Fruit fly (Drosophila melanogaster): Measurements from ENCODE around the gene CG31643.

The CG31643 gene

dm6 chr2L:5999247-5999646 is 38.7 kb upstream of the CG31643 start, which contains the start of gene Kdm5 (continued):
- TF ChIP-seq CG12391 (tag; optimal IDR thresholded peaks at IDR 0.05) (peak; percentile 9), kay (GFP tag; optimal IDR thresholded peaks at IDR 0.05) (no peak), CG2116 (GFP tag; optimal IDR thresholded peaks at IDR 0.05) (peak; percentile 26), CG1529 (GFP tag; optimal IDR thresholded peaks at IDR 0.05) (no peak), run (tag; optimal IDR thresholded peaks at IDR 0.05) (no peak), ttk (GFP tag; IDR thresholded peaks at IDR 0.05) (no peak), CG2889 (GFP tag; IDR thresholded peaks at IDR 0.05) (no peak), CoRest (tag; optimal IDR thresholded peaks at IDR 0.05) (no peak), emc (GFP tag; optimal IDR thresholded peaks at IDR 0.05) (no peak), Meics (GFP tag; optimal IDR thresholded peaks at IDR 0.05) (peak; percentile 39), CG33557 (GFP tag; optimal IDR thresholded peaks at IDR 0.05) (no peak), pb (GFP tag; optimal IDR thresholded peaks at IDR 0.05) (peak; percentile 46), Hand (GFP tag; optimal IDR thresholded peaks at IDR 0.05) (no peak), Xbp1 (GFP tag; optimal IDR thresholded peaks at IDR 0.05) (peak; percentile 23), HLHmδ (GFP tag; optimal IDR thresholded peaks at IDR 0.05) (peak; percentile 63), CG4424 (GFP tag; optimal IDR thresholded peaks at IDR 0.05) (no peak), tap (tag; optimal IDR thresholded peaks at IDR 0.05) (no peak), CG10462 (GFP tag; optimal IDR thresholded peaks at IDR 0.05) (no peak), CG11560 (tag; IDR thresholded peaks at IDR 0.05) (no peak), Oli (tag; optimal IDR thresholded peaks at IDR 0.05) (no peak), CG16779 (GFP tag; IDR thresholded peaks at IDR 0.05) (no peak), CG12104 (GFP tag; optimal IDR thresholded peaks at IDR 0.05) (no peak), Dip2 (GFP tag; IDR thresholded peaks at IDR 0.05) (no peak), CG13624 (GFP tag; optimal IDR thresholded peaks at IDR 0.05) (peak; percentile 54), CG8281 (tag; optimal IDR thresholded peaks at IDR 0.05) (no peak), CG17361 (GFP tag; IDR thresholded peaks at IDR 0.05) (no peak), lola (GFP tag; optimal IDR thresholded peaks at IDR 0.05) (no peak), HLH54F (GFP tag; optimal IDR thresholded peaks at IDR 0.05) (peak; percentile 17), HLH4C (GFP tag; IDR thresholded peaks at IDR 0.05; ENCODE audit: partially characterized antibody) (no peak), CG12071 (GFP tag; optimal IDR thresholded peaks at IDR 0.05) (no peak), CG3726 (GFP tag; IDR thresholded peaks at IDR 0.05) (no peak), Drgx (GFP tag; IDR thresholded peaks at IDR 0.05) (peak; percentile 45; the same call in 1 of the 2 replicates), CG13123 (GFP tag; optimal IDR thresholded peaks at IDR 0.05) (no peak), CG10543 (GFP tag; optimal IDR thresholded peaks at IDR 0.05) (peak; percentile 78), Ets97D (GFP tag; optimal IDR thresholded peaks at IDR 0.05) (peak; percentile 86), usp (GFP tag; optimal IDR thresholded peaks at IDR 0.05) (no peak), lilli (GFP tag; optimal IDR thresholded peaks at IDR 0.05) (peak; percentile 13), CG1233 (GFP tag; optimal IDR thresholded peaks at IDR 0.05) (no peak), CG5180 (GFP tag; optimal IDR thresholded peaks at IDR 0.05) (no peak), stwl (tag; optimal IDR thresholded peaks at IDR 0.05) (peak; percentile 71), croc (GFP tag; conservative IDR thresholded peaks at IDR 0.05) (no peak; the same call in 2 of the 3 replicates), CG18011 (GFP tag; optimal IDR thresholded peaks at IDR 0.05) (no peak), ci (GFP tag; IDR thresholded peaks at IDR 0.05) (peak; percentile 87), onecut (GFP tag; IDR thresholded peaks at IDR 0.05) (0 out of 2 replicates have a peak, but pooled peaks have one; percentile 13), CG18619 (GFP tag; optimal IDR thresholded peaks at IDR 0.05) (peak; percentile 8), CG2129 (GFP tag; IDR thresholded peaks at IDR 0.05; ENCODE audit: partially characterized antibody) (no peak), CG9215 (GFP tag; IDR thresholded peaks at IDR 0.05) (no peak), CG7963 (GFP tag; IDR thresholded peaks at IDR 0.05; ENCODE audit: partially characterized antibody) (no peak), en (GFP tag; optimal IDR thresholded peaks at IDR 0.05) (no peak), CG18476 (GFP tag; optimal IDR thresholded peaks at IDR 0.05) (no peak), cato (GFP tag; optimal IDR thresholded peaks at IDR 0.05; ENCODE audit: borderline replicate concordance) (no peak)

All from whole organism, embryonic.